Fruit fly (Drosophila melanogaster) whole organism, larva: Measurements from ENCODE around the gene CG1103.
A peak's percentile ranks its signal among the peaks of the same experiment; 100 is the strongest.

ENCODE experiments used
- noc ChIP-seq: fragments of 200-800 bp; sonication (Bioruptor generic); optimal IDR thresholded peaks from 3 replicates; lab custom pipeline; 2019; ENCODE audit warnings: missing biosample characterization, mild to moderate bottlenecking, missing genetic modification characterization, moderate library complexity

The CG1103 gene

dm6 chr3R:4337580-4337979 is at the start of gene CG1103, which contains the start of gene Skp2:
TSS of gene CG1103 (plus strand) at chr3R:4337755.
TSS of gene Skp2 (minus strand) at chr3R:4337674.
- no peak for TF ChIP-seq noc (tag; lab: Kevin White, UChicago)

dm6 chr3R:4291289-4291688 is 46.3 kb upstream of the CG1103 start:
- peak; percentile 18 for TF ChIP-seq noc (tag; lab: Kevin White, UChicago)

dm6 chr3R:4292185-4292584 is 45.4 kb upstream of the CG1103 start:
- no peak for TF ChIP-seq noc (tag; lab: Kevin White, UChicago)

- TF ChIP-seq noc (tag; lab: Kevin White, UChicago) = peak; percentile 60
Measured at dm6 chr3R:4294689-4295088, 42.9 kb upstream of the CG1103 start, which contains the start of gene Nepl11. TSS of gene Nepl11 (minus strand) at chr3R:4294840.

- TF ChIP-seq noc (tag; lab: Kevin White, UChicago) = no peak
Measured at dm6 chr3R:4301485-4301884, 36.1 kb upstream of the CG1103 start.

dm6 chr3R:4307664-4308416 is 29.7 kb upstream of the CG1103 start, which contains the start of gene MP1:
TSS of gene MP1 (plus strand) at chr3R:4307908.
- peak; percentile 47 for TF ChIP-seq noc (tag; lab: Kevin White, UChicago)

dm6 chr3R:4308708-4309107 is 28.8 kb upstream of the CG1103 start:
- TF ChIP-seq noc (tag; lab: Kevin White, UChicago) = no peak

dm6 chr3R:4310683-4311066 is 26.9 kb upstream of the CG1103 start, which contains the start of gene Vps24:
TSS of gene Vps24 (minus strand) at chr3R:4310947.
- TF ChIP-seq noc (tag; lab: Kevin White, UChicago) = no peak

- peak; percentile 49 for TF ChIP-seq noc (tag; lab: Kevin White, UChicago)
Measured at dm6 chr3R:4311067-4311723, 26.4 kb upstream of the CG1103 start, which contains the start of gene Suv3. TSS of gene Suv3 (plus strand) at chr3R:4311555.

- TF ChIP-seq noc (tag; lab: Kevin White, UChicago) = no peak
Measured at dm6 chr3R:4318589-4318988, 19.0 kb upstream of the CG1103 start.

dm6 chr3R:4318999-4319398 is 18.6 kb upstream of the CG1103 start, which contains the start of gene Syt14:
TSS of gene Syt14 (minus strand) at chr3R:4319069.
- no peak for TF ChIP-seq noc (tag; lab: Kevin White, UChicago)

- TF ChIP-seq noc (tag; lab: Kevin White, UChicago) = no peak
Measured at dm6 chr3R:4319507-4320138, 17.9 kb upstream of the CG1103 start, which contains the start of gene CG9795. TSS of gene CG9795 (plus strand) at chr3R:4319683.

dm6 chr3R:4333964-4334363 is 3.6 kb upstream of the CG1103 start, which contains the start of gene CG9776:
TSS of gene CG9776 (minus strand) at chr3R:4334071.
- no peak for TF ChIP-seq noc (tag; lab: Kevin White, UChicago)

- no peak for TF ChIP-seq noc (tag; lab: Kevin White, UChicago)
Measured at dm6 chr3R:4334798-4335197, 2.8 kb upstream of the CG1103 start, which contains the start of gene CG14645. TSS of gene CG14645 (plus strand) at chr3R:4335098.

dm6 chr3R:4340174-4340573 is 2.6 kb downstream of the CG1103 start:
- no peak for TF ChIP-seq noc (tag; lab: Kevin White, UChicago)

- no peak for TF ChIP-seq noc (tag; lab: Kevin White, UChicago)
Measured at dm6 chr3R:4341177-4341576, 3.6 kb downstream of the CG1103 start.
